Worm (Caenorhabditis elegans) whole organism, L4/young adult: ENCODE results near the gene str-209.
"Not testable (repeated sequence)": the region's sequence is repeated elsewhere in the genome, so short reads cannot be mapped to it uniquely, and the experiment has no call there.

Source experiments
- W03F9.2 ChIP-seq: fragments of 150-350 bp; optimal IDR thresholded peaks from 2 replicates; lab custom pipeline; 2014; ENCODE audit warnings: missing biosample characterization, missing genetic modification characterization
- dao-5 ChIP-seq: sonication (generic microtip); optimal IDR thresholded peaks from 2 replicates; lab custom pipeline; 2016; ENCODE audit warnings: missing genotype, missing genetic modification characterization, moderate library complexity, missing compliant biosample characterization
- him-1 ChIP-seq: sonication (generic microtip); optimal IDR thresholded peaks from 2 replicates; lab custom pipeline; 2016; ENCODE audit warnings: missing genotype, missing genetic modification reagents, missing genetic modification characterization, missing compliant biosample characterization

str-209 gene

DNA sequence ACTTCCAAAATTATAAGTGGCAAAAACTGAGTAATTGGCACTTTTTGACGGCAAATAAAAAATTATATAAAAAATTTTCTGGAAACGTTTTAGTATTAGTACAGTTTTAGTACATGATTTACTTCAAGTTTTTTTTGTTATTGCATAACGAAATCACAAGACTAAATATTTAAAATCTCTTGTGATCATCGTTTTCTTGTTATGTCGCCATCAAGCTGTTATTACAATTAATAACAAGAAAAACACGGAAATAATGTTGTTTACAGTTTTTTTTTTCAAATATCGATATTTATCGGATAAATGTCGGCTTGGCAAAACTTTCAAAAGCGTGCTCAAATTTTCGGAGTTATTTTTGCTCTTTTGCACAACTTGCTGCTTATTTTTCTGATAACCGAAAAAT lies at the start of gene str-209:
Gene str-209, plus strand, starts transcription at position 301 of the 400 bp plus-strand sequence.
- TF ChIP-seq dao-5 (tag; lab: Kevin White, UChicago) (no peak), him-1 (tag; lab: Kevin White, UChicago) (no peak), W03F9.2 (tag; lab: Kevin White, UChicago) (no peak)

ce11 chrV:4900020-4900419 lies 48.7 kb upstream of the str-209 start, which contains the start of gene ugt-10:
Gene ugt-10 (minus strand): TSS chrV:4900120.
- not testable (repeated sequence) for TF ChIP-seq dao-5, W03F9.2, him-1 (tag; lab: Kevin White, UChicago)

DNA sequence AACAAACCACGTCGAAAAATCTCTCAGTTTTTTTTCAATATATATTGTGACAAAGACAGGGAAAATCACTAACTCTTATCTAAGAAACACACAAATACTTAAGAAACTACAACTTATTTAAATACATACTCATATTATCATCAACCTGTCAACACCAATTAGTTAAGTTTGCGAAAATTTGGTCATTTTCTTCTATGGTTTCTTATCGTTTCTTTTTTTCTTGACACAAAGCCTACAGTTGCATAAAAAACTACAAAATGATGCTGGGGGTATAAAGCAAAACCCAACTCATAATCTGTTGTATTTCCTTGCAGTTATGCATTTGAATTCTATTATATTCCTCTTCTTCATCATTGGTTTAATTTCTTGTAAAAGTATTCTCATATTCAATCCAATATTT lies 47.7 kb upstream of the str-209 start, which contains the start of gene ugt-67:
Gene ugt-67, plus strand, starts transcription at position 301 of the 400 bp plus-strand sequence.
- TF ChIP-seq him-1 (tag; lab: Kevin White, UChicago) (no peak), dao-5 (tag; lab: Kevin White, UChicago) (no peak), W03F9.2 (tag; lab: Kevin White, UChicago) (no peak)

DNA sequence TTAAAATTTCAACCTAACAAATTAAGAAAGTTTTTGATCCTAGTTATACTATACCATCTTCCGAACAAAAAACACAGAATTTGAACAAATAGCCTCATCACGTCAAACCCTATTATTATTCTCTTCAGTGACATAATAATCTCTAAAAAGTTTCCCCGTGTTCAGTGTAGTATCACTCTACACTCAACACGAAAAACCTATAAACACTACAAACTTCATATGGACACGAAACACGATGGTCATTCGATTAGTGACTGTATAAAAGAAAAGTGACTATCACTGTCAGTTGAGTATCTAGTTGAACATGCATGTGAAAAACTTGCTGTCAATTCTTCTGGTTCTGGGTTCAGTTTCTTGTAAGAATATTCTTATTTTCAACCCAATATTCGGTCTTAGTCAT lies 45.0 kb upstream of the str-209 start, which contains the start of gene ugt-8:
Gene ugt-8, plus strand, starts transcription at position 235 of the 400 bp plus-strand sequence.
- no peak for TF ChIP-seq dao-5 (tag; lab: Kevin White, UChicago)
- TF ChIP-seq him-1 (tag; lab: Kevin White, UChicago), result no peak
- no peak for TF ChIP-seq W03F9.2 (tag; lab: Kevin White, UChicago)

DNA sequence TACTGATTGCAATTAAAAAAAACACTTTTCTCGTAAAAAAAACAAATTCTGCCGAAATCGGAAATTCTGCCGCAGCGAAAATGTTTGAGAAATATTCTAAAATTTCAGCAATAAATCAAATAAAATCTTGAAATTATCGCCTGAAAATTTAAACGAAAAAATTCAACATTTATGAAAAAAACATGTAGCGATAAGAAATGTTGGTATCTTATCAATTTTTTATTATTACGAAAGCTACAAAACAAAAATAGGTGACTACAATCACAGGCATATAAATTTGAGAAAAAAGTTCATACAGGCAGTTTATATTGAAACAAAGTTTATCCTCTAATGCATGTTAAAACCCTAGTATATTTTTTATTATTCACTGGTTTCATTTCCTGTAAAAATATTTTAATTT lies 42.8 kb upstream of the str-209 start, which contains the start of gene ugt-14:
Gene ugt-14, plus strand, starts transcription at position 301 of the 400 bp plus-strand sequence.
- TF ChIP-seq him-1 (tag; lab: Kevin White, UChicago) (no peak), W03F9.2 (tag; lab: Kevin White, UChicago) (no peak), dao-5 (tag; lab: Kevin White, UChicago) (no peak)

DNA sequence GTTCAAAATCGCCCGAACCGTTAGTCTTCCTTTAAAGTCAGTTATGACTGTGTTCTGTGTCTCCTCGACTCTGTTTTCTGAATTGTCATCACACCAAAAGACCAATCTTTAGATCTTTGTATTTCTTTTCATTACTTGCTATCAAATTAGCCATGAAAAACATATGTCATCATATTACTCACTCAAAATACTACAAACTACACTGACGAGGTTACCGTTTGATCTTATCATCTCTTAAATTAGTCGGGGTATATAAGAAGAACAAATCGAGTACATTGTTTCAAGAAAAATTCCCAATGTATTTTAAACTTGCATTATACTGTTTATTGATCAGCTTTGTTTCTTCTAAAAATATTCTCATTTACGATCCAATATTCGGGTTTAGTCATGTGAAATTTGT lies 40.1 kb upstream of the str-209 start, which contains the start of gene ugt-13:
Gene ugt-13, plus strand, starts transcription at position 294 of the 400 bp plus-strand sequence.
- TF ChIP-seq dao-5 (tag; lab: Kevin White, UChicago) (no peak), W03F9.2 (tag; lab: Kevin White, UChicago) (no peak), him-1 (tag; lab: Kevin White, UChicago) (no peak)

DNA sequence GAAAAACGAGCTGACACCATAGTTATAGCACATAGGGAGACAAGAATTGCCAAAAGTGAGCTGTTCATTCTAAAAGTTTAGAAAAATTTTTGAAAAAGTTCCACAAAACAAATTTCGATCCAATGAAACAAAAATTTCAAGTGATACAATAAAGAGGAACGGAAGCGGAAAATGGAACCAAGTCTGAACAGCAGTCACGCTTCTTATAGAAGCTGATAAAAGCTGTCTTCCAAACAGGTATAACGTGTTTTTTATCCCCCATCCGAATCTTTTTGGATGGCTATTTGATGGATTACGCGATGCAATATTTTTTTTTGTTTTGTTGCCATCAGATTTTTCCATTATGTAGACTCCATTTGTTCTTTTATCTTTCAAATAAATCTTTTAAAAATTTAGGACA lies 36.4 kb upstream of the str-209 start, which contains the start of gene H23N18.5:
Gene H23N18.5, minus strand, starts transcription at position 69 of the 400 bp plus-strand sequence.
- TF ChIP-seq W03F9.2 (tag; lab: Kevin White, UChicago) (no peak), dao-5 (tag; lab: Kevin White, UChicago) (no peak), him-1 (tag; lab: Kevin White, UChicago) (no peak)

ce11 chrV:4913853-4914252 lies 34.9 kb upstream of the str-209 start:
- TF ChIP-seq W03F9.2 (tag; lab: Kevin White, UChicago) (no peak), him-1 (tag; lab: Kevin White, UChicago) (no peak), dao-5 (tag; lab: Kevin White, UChicago) (no peak)

DNA sequence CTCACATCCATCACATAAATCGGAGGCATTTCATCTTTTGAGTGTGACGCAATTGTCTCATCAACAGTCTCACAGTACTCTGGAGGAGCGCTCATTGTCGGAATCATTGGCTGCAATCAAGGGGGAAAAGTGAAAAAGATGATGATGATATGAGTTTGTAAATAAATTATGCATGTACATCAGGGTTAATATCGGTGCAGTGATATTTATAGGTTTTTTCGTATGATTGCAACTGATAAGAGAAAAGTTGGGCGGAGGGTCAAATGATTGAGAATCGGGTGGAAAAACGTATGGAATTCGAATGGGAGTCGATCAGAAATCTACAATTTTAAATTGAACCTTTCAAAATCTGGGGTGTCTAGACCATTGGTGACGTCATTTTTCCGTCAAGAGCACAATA lies 33.9 kb upstream of the str-209 start, which contains the start of gene H23N18.6:
Gene H23N18.6, minus strand, starts transcription at position 201 of the 400 bp plus-strand sequence.
- TF ChIP-seq dao-5 (tag; lab: Kevin White, UChicago), result no peak
- TF ChIP-seq him-1 (tag; lab: Kevin White, UChicago), result no peak
- no peak for TF ChIP-seq W03F9.2 (tag; lab: Kevin White, UChicago)

ce11 chrV:4918091-4918624 lies 30.6 kb upstream of the str-209 start, which contains the start of gene C02E7.7:
Gene C02E7.7 (minus strand): TSS chrV:4918574.
- no peak for TF ChIP-seq dao-5 (tag; lab: Kevin White, UChicago)
- no peak for TF ChIP-seq W03F9.2 (tag; lab: Kevin White, UChicago)
- TF ChIP-seq him-1 (tag; lab: Kevin White, UChicago), result no peak

ce11 chrV:4918664-4919257 lies 30.0 kb upstream of the str-209 start, which contains the start of gene C02E7.6:
Gene C02E7.6 (plus strand): TSS chrV:4919207.
- TF ChIP-seq W03F9.2 (tag; lab: Kevin White, UChicago) (no peak), him-1 (tag; lab: Kevin White, UChicago) (no peak), dao-5 (tag; lab: Kevin White, UChicago) (no peak)

DNA sequence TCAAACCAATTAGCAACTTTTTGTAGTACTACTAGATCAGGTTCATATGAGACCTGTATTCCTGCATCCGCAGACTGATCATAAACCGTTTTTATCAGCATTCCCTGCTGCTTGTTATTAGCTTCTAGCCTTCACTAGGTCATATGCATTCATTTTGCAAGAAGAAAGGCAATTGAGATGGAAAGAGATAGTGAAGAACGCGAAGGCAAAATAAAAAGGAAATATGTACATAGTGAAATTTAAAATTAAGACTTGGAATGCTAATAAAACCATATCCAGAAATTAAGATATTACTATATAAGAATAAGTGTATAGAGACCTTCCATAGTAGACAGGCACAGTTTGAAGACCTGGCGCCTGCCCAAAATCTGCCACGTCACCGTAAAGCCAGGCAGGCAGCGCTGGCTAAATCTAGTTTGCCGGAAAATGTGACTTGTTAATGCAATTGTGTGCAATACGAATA lies 28.0 kb upstream of the str-209 start, which contains the start of the genes C02E7.8 and srh-23:
Gene C02E7.8, minus strand, starts transcription at position 101 of the 463 bp plus-strand sequence.
Gene srh-23, plus strand, starts transcription at position 413 of the 463 bp plus-strand sequence.
- no peak for TF ChIP-seq W03F9.2 (tag; lab: Kevin White, UChicago)
- TF ChIP-seq dao-5 (tag; lab: Kevin White, UChicago), result no peak
- no peak for TF ChIP-seq him-1 (tag; lab: Kevin White, UChicago)

ce11 chrV:4922024-4922423 lies 26.7 kb upstream of the str-209 start, which contains the start of gene srh-22:
Gene srh-22 (plus strand): TSS chrV:4922324.
- no peak for TF ChIP-seq him-1 (tag; lab: Kevin White, UChicago)
- TF ChIP-seq W03F9.2 (tag; lab: Kevin White, UChicago), result no peak
- TF ChIP-seq dao-5 (tag; lab: Kevin White, UChicago), result no peak
